Fruit fly (Drosophila melanogaster): ENCODE data around the gene MED26.

Gene MED26

dm6 chr4:833790-834451 is 45.1 kb upstream of the MED26 start, which contains the start of gene Sox102F (continued):
- TF ChIP-seq Opbp (GFP tag; IDR thresholded peaks at IDR 0.05; ENCODE audit: partially characterized antibody) (peak; percentile 39; the same call in 1 of the 3 replicates), unc-4 (GFP tag; IDR thresholded peaks at IDR 0.05; ENCODE audit: partially characterized antibody) (no peak), schlank (tag; optimal IDR thresholded peaks at IDR 0.05) (no peak), PHDP (tag; optimal IDR thresholded peaks at IDR 0.05) (no peak), CG8089 (GFP tag; optimal IDR thresholded peaks at IDR 0.05) (no peak), exex (tag; optimal IDR thresholded peaks at IDR 0.05) (no peak), zfh2 (GFP tag; optimal IDR thresholded peaks at IDR 0.05) (no peak), lab (GFP tag; optimal IDR thresholded peaks at IDR 0.05) (no peak), CG15011 (GFP tag; optimal IDR thresholded peaks at IDR 0.05) (no peak), CG11723 (GFP tag; optimal IDR thresholded peaks at IDR 0.05) (no peak), tgo (GFP tag; IDR thresholded peaks at IDR 0.05) (no peak), Fer1 (GFP tag; optimal IDR thresholded peaks at IDR 0.05) (no peak), CG5953 (GFP tag; IDR thresholded peaks at IDR 0.05) (no peak), abd-A (tag; optimal IDR thresholded peaks at IDR 0.05) (no peak), Dfd (GFP tag; optimal IDR thresholded peaks at IDR 0.05) (no peak), pita (GFP tag; optimal IDR thresholded peaks at IDR 0.05) (no peak), Ets97D (GFP tag; optimal IDR thresholded peaks at IDR 0.05) (no peak), ase (GFP tag; IDR thresholded peaks at IDR 0.05) (no peak), CG32767 (GFP tag; IDR thresholded peaks at IDR 0.05) (no peak), z (GFP tag; IDR thresholded peaks at IDR 0.05) (peak; percentile 92), inv (GFP tag; IDR thresholded peaks at IDR 0.05; ENCODE audit: partially characterized antibody) (no peak), CG6254 (GFP tag; optimal IDR thresholded peaks at IDR 0.05) (no peak), HHEX (GFP tag; optimal IDR thresholded peaks at IDR 0.05) (no peak), gem (tag; optimal IDR thresholded peaks at IDR 0.05) (no peak), CG12942 (GFP tag; optimal IDR thresholded peaks at IDR 0.05) (no peak), CG7745 (tag; optimal IDR thresholded peaks at IDR 0.05) (no peak), CG16815 (GFP tag; optimal IDR thresholded peaks at IDR 0.05) (no peak), Chrac-16 (GFP tag; optimal IDR thresholded peaks at IDR 0.05) (no peak), da (GFP tag; optimal IDR thresholded peaks at IDR 0.05) (no peak), sens (GFP tag) (peak; percentile 51), TFAM (GFP tag; optimal IDR thresholded peaks at IDR 0.05) (no peak), CG4730 (GFP tag; IDR thresholded peaks at IDR 0.05) (no peak), CG10979 (tag; optimal IDR thresholded peaks at IDR 0.05) (no peak), CG11560 (tag; IDR thresholded peaks at IDR 0.05) (no peak), lilli (GFP tag; optimal IDR thresholded peaks at IDR 0.05) (no peak), Optix (GFP tag; IDR thresholded peaks at IDR 0.05) (no peak), CG14710 (tag; optimal IDR thresholded peaks at IDR 0.05) (no peak), kni (GFP tag; optimal IDR thresholded peaks at IDR 0.05) (no peak), btn (GFP tag; optimal IDR thresholded peaks at IDR 0.05) (no peak), ara (GFP tag; IDR thresholded peaks at IDR 0.05) (no peak), zf30C (GFP tag; optimal IDR thresholded peaks at IDR 0.05) (no peak), ham (GFP tag; IDR thresholded peaks at IDR 0.05) (no peak), Bgb (GFP tag; IDR thresholded peaks at IDR 0.05; ENCODE audit: partially characterized antibody) (no peak), CG10543 (GFP tag; optimal IDR thresholded peaks at IDR 0.05) (no peak), mld (GFP tag; IDR thresholded peaks at IDR 0.05; ENCODE audit: partially characterized antibody) (peak; percentile 55; the same call in 1 of the 3 replicates), chif (GFP tag; optimal IDR thresholded peaks at IDR 0.05) (no peak), Trl (optimal IDR thresholded peaks at IDR 0.05) (no peak), Trl (GFP tag; optimal IDR thresholded peaks at IDR 0.05) (no peak), Hsf (GFP tag; optimal IDR thresholded peaks at IDR 0.05) (no peak), Dad (GFP tag; optimal IDR thresholded peaks at IDR 0.05) (no peak), wor (GFP tag; IDR thresholded peaks at IDR 0.05) (no peak)

Data from whole organism, embryonic.